Worm (Caenorhabditis elegans) whole organism, L4 larva: Measurements from ENCODE around the gene T19D7.6.

ENCODE experiments used
- F26F4.8 ChIP-seq: fragments of 200-800 bp; sonication (Bioruptor generic); conservative IDR thresholded peaks from 2 replicates; pipeline ENCODE4 v1.3.6; 2022; ENCODE audit warnings: missing genetic modification characterization, missing compliant biosample characterization
- F37D6.2 ChIP-seq: sonication (generic microtip); optimal IDR thresholded peaks from 2 replicates; lab custom pipeline; 2016; ENCODE audit warnings: mild to moderate bottlenecking, missing genetic modification characterization, missing compliant biosample characterization
- Y105C5A.15 ChIP-seq: fragments of 200-800 bp; sonication (Bioruptor generic); IDR thresholded peaks from 2 replicates; pipeline ENCODE4 v1.3.6; 2022; ENCODE audit warnings: missing genetic modification characterization, missing compliant biosample characterization
- aha-1 ChIP-seq: fragments of 150-350 bp; peaks from one replicate; lab custom pipeline; 2014; ENCODE audit warnings: missing biosample characterization, missing genetic modification characterization
- ama-1 ChIP-seq: fragments of 150-350 bp; optimal IDR thresholded peaks from 2 replicates; lab custom pipeline; 2014; ENCODE audit warnings: inconsistent platforms, mixed read lengths
- arid-1 ChIP-seq: fragments of 200-800 bp; sonication (Bioruptor generic); conservative IDR thresholded peaks from 2 replicates; pipeline ENCODE4 v1.3.6; 2022; ENCODE audit warnings: missing genetic modification reagents, missing genetic modification characterization, missing compliant biosample characterization
- ceh-20 ChIP-seq: fragments of 200-800 bp; sonication (Bioruptor generic); IDR thresholded peaks from 2 replicates; pipeline ENCODE4 v1.3.6; 2022; ENCODE audit warnings: missing genetic modification reagents, missing genetic modification characterization, missing compliant biosample characterization
- ces-1 ChIP-seq: fragments of 150-350 bp; sonication (generic microtip); optimal IDR thresholded peaks from 4 replicates; lab custom pipeline; 2014; ENCODE audit warnings: missing biosample characterization, missing genetic modification reagents, missing genetic modification characterization
- cey-2 ChIP-seq: sonication (generic microtip); optimal IDR thresholded peaks from 3 replicates; lab custom pipeline; 2017; ENCODE audit warnings: missing genetic modification characterization, mild to moderate bottlenecking, missing compliant biosample characterization, antibody characterized with exemption, borderline replicate concordance; ENCODE audit not compliant: insufficient read depth
- daf-19 ChIP-seq: fragments of 200-800 bp; sonication (Bioruptor generic); conservative IDR thresholded peaks from 2 replicates; pipeline ENCODE4 v1.3.6; 2022; ENCODE audit warnings: missing genetic modification characterization, missing compliant biosample characterization
- daf-8 ChIP-seq: fragments of 200-800 bp; sonication (Bioruptor generic); IDR thresholded peaks from 2 replicates; pipeline ENCODE4 v1.3.6; 2022; ENCODE audit warnings: missing genetic modification characterization, missing compliant biosample characterization
- dmd-6 ChIP-seq: fragments of 200-800 bp; sonication (Bioruptor generic); IDR thresholded peaks from 2 replicates; pipeline ENCODE4 v1.3.6; 2022; ENCODE audit warnings: missing genetic modification reagents, missing genetic modification characterization, missing compliant biosample characterization
- egl-27 ChIP-seq: sonication (generic microtip); optimal IDR thresholded peaks from 3 replicates; lab custom pipeline; 2017; ENCODE audit warnings: missing biosample characterization, missing genetic modification reagents, missing genetic modification characterization
- fkh-10 ChIP-seq: fragments of 150-350 bp; optimal IDR thresholded peaks from 2 replicates; lab custom pipeline; 2014; ENCODE audit warnings: missing biosample characterization, missing genetic modification reagents, missing genetic modification characterization
- gei-8 ChIP-seq: fragments of 200-800 bp; sonication (Bioruptor generic); optimal IDR thresholded peaks from 2 replicates; lab custom pipeline; 2018; ENCODE audit warnings: mild to moderate bottlenecking, missing genetic modification characterization, missing compliant biosample characterization
- hif-1 ChIP-seq, 2 experiments: sonication (generic microtip); optimal IDR thresholded peaks; 2 replicates each; lab custom pipeline; 2016 to 2017; ENCODE audit warnings: missing compliant biosample characterization in 2 of 2, missing genetic modification characterization in 2 of 2, missing genetic modification reagents in 2 of 2, missing genotype in 2 of 2, mild to moderate bottlenecking in 1 of 2
- hlh-30 ChIP-seq: sonication (generic microtip); optimal IDR thresholded peaks from 2 replicates; lab custom pipeline; 2017; ENCODE audit warnings: antibody characterized with exemption, mild to moderate bottlenecking, missing genetic modification characterization, missing compliant biosample characterization; ENCODE audit not compliant: insufficient read depth
- hmg-1.1 ChIP-seq: fragments of 200-800 bp; sonication (Bioruptor generic); IDR thresholded peaks from 2 replicates; pipeline ENCODE4 v1.3.6; 2022; ENCODE audit warnings: missing genetic modification reagents, missing genetic modification characterization, missing compliant biosample characterization
- jun-1 ChIP-seq: fragments of 150-350 bp; optimal IDR thresholded peaks from 2 replicates; lab custom pipeline; 2014; ENCODE audit warnings: missing biosample characterization, missing genetic modification reagents, missing genetic modification characterization
- lin-13 ChIP-seq: fragments of 150-350 bp; optimal IDR thresholded peaks from 2 replicates; lab custom pipeline; 2014; ENCODE audit warnings: missing biosample characterization, missing genetic modification reagents, missing genetic modification characterization
- lin-15B ChIP-seq: fragments of 150-350 bp; sonication (generic microtip); optimal IDR thresholded peaks from 3 replicates; lab custom pipeline; 2014; ENCODE audit warnings: missing biosample characterization, missing genetic modification characterization
- lin-29 ChIP-seq: fragments of 200-800 bp; sonication (Bioruptor generic); IDR thresholded peaks from 2 replicates; pipeline ENCODE4 v1.3.6; 2022; ENCODE audit warnings: missing genetic modification reagents, missing genetic modification characterization, missing compliant biosample characterization
- lsy-2 ChIP-seq, 2 experiments: fragments of 150-350 bp in 1 of 2; sonication (generic microtip) in 1 of 2; optimal IDR thresholded peaks; 2 replicates each; lab custom pipeline; 2014 to 2017; ENCODE audit warnings: missing biosample characterization in 2 of 2, missing genetic modification characterization in 2 of 2
- madf-9 ChIP-seq: fragments of 200-800 bp; sonication (Bioruptor generic); conservative IDR thresholded peaks from 2 replicates; pipeline ENCODE4 v1.3.6; 2022; ENCODE audit warnings: missing genetic modification reagents, missing genetic modification characterization, missing compliant biosample characterization
- mes-2 ChIP-seq: sonication (generic microtip); optimal IDR thresholded peaks from 2 replicates; lab custom pipeline; 2016; ENCODE audit warnings: missing genotype, mild to moderate bottlenecking, missing genetic modification characterization, missing compliant biosample characterization; ENCODE audit not compliant: poor library complexity, severe bottlenecking
- mxl-2 ChIP-seq: fragments of 200-800 bp; sonication (Bioruptor generic); conservative IDR thresholded peaks from 2 replicates; pipeline ENCODE4 v1.3.6; 2022; ENCODE audit warnings: missing genetic modification reagents, missing genetic modification characterization, missing compliant biosample characterization
- mxl-3 ChIP-seq: fragments of 200-800 bp; sonication (Bioruptor generic); optimal IDR thresholded peaks from 2 replicates; lab custom pipeline; 2018; ENCODE audit warnings: mild to moderate bottlenecking, missing genetic modification characterization, missing compliant biosample characterization
- nhr-25 ChIP-seq: sonication (generic microtip); optimal IDR thresholded peaks from 2 replicates; lab custom pipeline; 2017; ENCODE audit warnings: missing genetic modification characterization, mild to moderate bottlenecking, missing compliant biosample characterization, antibody characterized with exemption, moderate library complexity, borderline replicate concordance; ENCODE audit not compliant: insufficient read depth
- nhr-41 ChIP-seq: fragments of 200-800 bp; sonication (Bioruptor generic); IDR thresholded peaks from 2 replicates; pipeline ENCODE4 v1.3.6; 2022; ENCODE audit warnings: missing genetic modification reagents, missing genetic modification characterization, missing compliant biosample characterization
- nhr-48 ChIP-seq: sonication (generic microtip); optimal IDR thresholded peaks from 2 replicates; lab custom pipeline; 2016; ENCODE audit warnings: mild to moderate bottlenecking, missing genetic modification characterization, missing compliant biosample characterization
- nhr-6 ChIP-seq: fragments of 150-350 bp; optimal IDR thresholded peaks from 2 replicates; lab custom pipeline; 2014; ENCODE audit warnings: missing biosample characterization, missing genetic modification characterization
- nhr-77 ChIP-seq: fragments of 150-350 bp; optimal IDR thresholded peaks from 2 replicates; lab custom pipeline; 2014; ENCODE audit warnings: missing biosample characterization, missing genetic modification characterization
- pha-4 ChIP-seq, 2 experiments: fragments of 150-350 bp in 1 of 2; fragments of 200-800 bp in 1 of 2; sonication (Bioruptor generic) in 1 of 2; IDR thresholded peaks in 1 of 2; optimal IDR thresholded peaks in 1 of 2; 2 replicates each; pipeline versions ENCODE4 v1.3.6 to Lab custom; 2014 to 2022; ENCODE audit warnings: missing genetic modification characterization in 2 of 2, missing genetic modification reagents in 2 of 2, missing biosample characterization in 1 of 2, missing compliant biosample characterization in 1 of 2
- php-3 ChIP-seq: fragments of 200-800 bp; sonication (Bioruptor generic); IDR thresholded peaks from 2 replicates; pipeline ENCODE4 v1.3.6; 2022; ENCODE audit warnings: missing genetic modification reagents, missing genetic modification characterization, missing compliant biosample characterization
- rbr-2 ChIP-seq: sonication (generic microtip); optimal IDR thresholded peaks from 2 replicates; lab custom pipeline; 2016; ENCODE audit warnings: missing genotype, missing genetic modification characterization, missing compliant biosample characterization
- set-16 ChIP-seq: fragments of 200-800 bp; sonication (Bioruptor generic); IDR thresholded peaks from 2 replicates; pipeline ENCODE4 v1.3.6; 2022; ENCODE audit warnings: missing genetic modification reagents, missing genetic modification characterization, missing compliant biosample characterization
- snpc-1.2 ChIP-seq: fragments of 200-800 bp; sonication (Bioruptor generic); IDR thresholded peaks from 2 replicates; pipeline ENCODE4 v1.3.6; 2022; ENCODE audit warnings: missing genetic modification reagents, missing genetic modification characterization, missing compliant biosample characterization
- snpc-4 ChIP-seq: fragments of 150-350 bp; optimal IDR thresholded peaks from 2 replicates; lab custom pipeline; 2014; ENCODE audit warnings: missing biosample characterization, missing genetic modification characterization
- spr-1 ChIP-seq: sonication (generic microtip); optimal IDR thresholded peaks from 2 replicates; lab custom pipeline; 2016; ENCODE audit warnings: mild to moderate bottlenecking, missing genetic modification characterization, missing compliant biosample characterization
- spr-3 ChIP-seq: fragments of 200-800 bp; sonication (Bioruptor generic); optimal IDR thresholded peaks from 2 replicates; lab custom pipeline; 2018; ENCODE audit warnings: mild to moderate bottlenecking, missing genetic modification characterization, missing compliant biosample characterization
- tag-97 ChIP-seq: fragments of 200-800 bp; sonication (Bioruptor generic); IDR thresholded peaks from 2 replicates; pipeline ENCODE4 v1.3.6; 2022; ENCODE audit warnings: missing genetic modification characterization, missing compliant biosample characterization
- tra-1 ChIP-seq: fragments of 200-800 bp; sonication (Bioruptor generic); IDR thresholded peaks from 2 replicates; pipeline ENCODE4 v1.3.6; 2022; ENCODE audit warnings: missing genetic modification reagents, missing genetic modification characterization, missing compliant biosample characterization
- unc-39 ChIP-seq: sonication (generic microtip); optimal IDR thresholded peaks from 2 replicates; lab custom pipeline; 2017; ENCODE audit warnings: missing biosample characterization, missing genetic modification characterization
- zag-1 ChIP-seq: fragments of 150-350 bp; optimal IDR thresholded peaks from 2 replicates; lab custom pipeline; 2014; ENCODE audit warnings: missing biosample characterization, missing genetic modification characterization
- zfp-3 ChIP-seq: fragments of 200-800 bp; sonication (Bioruptor generic); conservative IDR thresholded peaks from 2 replicates; pipeline ENCODE4 v1.3.6; 2022; ENCODE audit warnings: missing genetic modification reagents, missing genetic modification characterization, missing compliant biosample characterization
- zip-11 ChIP-seq: fragments of 200-800 bp; sonication (Bioruptor generic); IDR thresholded peaks from 2 replicates; pipeline ENCODE4 v1.3.6; 2022; ENCODE audit warnings: missing genetic modification characterization, missing compliant biosample characterization
- zip-2 ChIP-seq: fragments of 150-350 bp; optimal IDR thresholded peaks from 2 replicates; lab custom pipeline; 2014; ENCODE audit warnings: missing biosample characterization, missing genetic modification characterization

T19D7.6 gene

DNA sequence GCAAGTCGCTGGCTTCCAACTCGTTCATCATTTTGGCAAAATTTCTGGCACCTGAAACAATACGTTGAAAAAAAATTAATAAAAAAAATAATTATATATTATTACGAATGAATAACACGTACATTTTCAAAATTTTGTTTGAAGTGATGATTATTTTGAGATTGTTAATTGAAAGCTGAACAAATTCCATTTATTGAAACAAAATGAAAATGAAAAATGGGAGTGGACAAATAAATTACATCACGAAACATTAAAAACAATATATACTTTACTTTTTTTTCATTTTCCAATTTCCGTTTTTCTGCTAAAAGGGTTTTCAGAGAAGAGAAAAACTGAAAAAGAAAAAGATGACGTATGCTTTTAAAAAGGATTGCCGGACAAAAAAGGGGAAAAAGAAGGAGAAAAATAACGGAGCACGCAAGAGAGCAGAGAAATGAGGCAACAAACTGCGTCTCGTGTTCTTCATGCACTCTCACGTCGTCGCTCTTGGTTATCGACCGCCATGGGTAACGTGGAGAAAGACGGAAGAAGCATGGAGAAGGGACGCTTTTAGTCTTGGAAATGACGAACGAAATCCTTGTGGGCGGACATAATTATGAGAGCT lies 8.8 kb downstream of the T19D7.6 start, which contains the start of gene rund-1 (continued):
- TF ChIP-seq F26F4.8 (GFP tag; lab: Robert Waterston, UW) (no peak), zfp-3 (GFP tag; lab: Robert Waterston, UW) (no peak), lin-15B (tag; lab: Kevin White, UChicago) (no peak), ama-1 (lab: Kevin White, UChicago) (no peak), mxl-2 (GFP tag; lab: Robert Waterston, UW) (no peak), nhr-25 (no peak), snpc-1.2 (GFP tag; lab: Robert Waterston, UW) (no peak), tra-1 (no peak), egl-27 (tag; lab: Kevin White, UChicago) (no peak), lin-13 (GFP tag; lab: Kevin White, UChicago) (no peak), lin-29 (GFP tag; lab: Robert Waterston, UW) (no peak), hmg-1.1 (peak; percentile 66), fkh-10 (GFP tag; lab: Kevin White, UChicago) (no peak), F37D6.2 (tag; lab: Kevin White, UChicago) (peak; percentile 15), zag-1 (no peak), arid-1 (GFP tag; lab: Robert Waterston, UW) (no peak), ces-1 (no peak), lsy-2 (tag; optimal IDR thresholded peaks at IDR 0.05; lab: Kevin White, UChicago) (peak in 1 of 2 experiments; percentile 57), daf-19 (GFP tag; lab: Robert Waterston, UW) (no peak), mxl-3 (GFP tag; lab: Kevin White, UChicago) (no peak), cey-2 (tag; lab: Kevin White, UChicago) (no peak), aha-1 (tag; lab: Kevin White, UChicago) (no peak), rbr-2 (tag; lab: Kevin White, UChicago) (peak; percentile 53), pha-4 (GFP tag; IDR thresholded peaks at IDR 0.05; lab: Robert Waterston, UW) (no peak), pha-4 (tag; optimal IDR thresholded peaks at IDR 0.05; lab: Kevin White, UChicago) (no peak), hif-1 (tag; optimal IDR thresholded peaks at IDR 0.05; lab: Kevin White, UChicago) (peak in 1 of 2 experiments; percentile 39), nhr-6 (tag; lab: Kevin White, UChicago) (no peak), spr-1 (tag; lab: Kevin White, UChicago) (no peak), gei-8 (no peak), jun-1 (no peak), set-16 (GFP tag; lab: Robert Waterston, UW) (no peak), zip-2 (tag; lab: Kevin White, UChicago) (no peak), spr-3 (GFP tag; lab: Kevin White, UChicago) (no peak), Y105C5A.15 (GFP tag; lab: Robert Waterston, UW) (no peak), nhr-77 (tag; lab: Kevin White, UChicago) (no peak), mes-2 (no peak), hlh-30 (tag; lab: Kevin White, UChicago) (peak; percentile 68)
- TF ChIP-seq, all 104 proteins: peak for 12

DNA sequence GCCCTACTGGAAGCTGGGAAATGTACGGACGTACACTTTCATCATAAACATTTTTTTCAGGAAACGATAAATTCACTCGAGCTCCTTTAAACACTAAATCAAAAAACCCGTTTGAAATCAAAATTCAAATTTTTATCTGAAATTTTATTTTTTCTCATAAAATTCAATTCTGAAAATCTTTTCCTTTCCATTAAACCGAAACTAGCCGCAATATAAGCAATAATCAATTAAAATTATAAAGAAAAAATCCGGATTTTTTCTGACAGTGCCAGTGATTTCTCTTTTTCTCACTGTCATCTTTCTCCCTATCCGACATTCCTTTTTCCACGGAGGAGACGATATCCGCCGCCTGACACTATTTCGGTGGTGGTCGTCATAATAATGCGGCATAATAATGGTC lies 14.7 kb downstream of the T19D7.6 start, which contains the start of gene lpr-7:
Gene lpr-7, plus strand, starts transcription at position 301 of the 400 bp plus-strand sequence.
- TF ChIP-seq madf-9 (GFP tag; lab: Robert Waterston, UW) (no peak), daf-8 (GFP tag; lab: Robert Waterston, UW) (no peak), nhr-25 (no peak), nhr-48 (tag; lab: Kevin White, UChicago) (no peak), Y105C5A.15 (GFP tag; lab: Robert Waterston, UW) (no peak), tag-97 (GFP tag; lab: Robert Waterston, UW) (no peak), unc-39 (no peak), nhr-41 (GFP tag; lab: Robert Waterston, UW) (no peak), dmd-6 (GFP tag; lab: Robert Waterston, UW) (no peak), snpc-4 (tag; lab: Kevin White, UChicago) (no peak), ceh-20 (GFP tag; lab: Robert Waterston, UW) (no peak), php-3 (GFP tag; lab: Robert Waterston, UW) (no peak), zip-11 (GFP tag; lab: Robert Waterston, UW) (no peak)
